Worm (Caenorhabditis elegans) whole organism, L4 larva: ENCODE results near the gene Y41E3.6.

ENCODE experiments used
- ama-1 ChIP-seq: fragments of 150-350 bp; optimal IDR thresholded peaks from 2 replicates; lab custom pipeline; 2014; ENCODE audit warnings: inconsistent platforms, mixed read lengths
- ceh-82 ChIP-seq: sonication (generic microtip); optimal IDR thresholded peaks from 2 replicates; lab custom pipeline; 2017; ENCODE audit warnings: missing biosample characterization, missing genetic modification characterization
- duxl-1 ChIP-seq: sonication (generic microtip); optimal IDR thresholded peaks from 2 replicates; lab custom pipeline; 2016; ENCODE audit warnings: mild to moderate bottlenecking, missing genetic modification characterization, moderate library complexity, missing compliant biosample characterization; ENCODE audit not compliant: poor library complexity
- nhr-237 ChIP-seq: sonication (generic microtip); optimal IDR thresholded peaks from 2 replicates; lab custom pipeline; 2017; ENCODE audit warnings: missing biosample characterization, missing genetic modification characterization
- nhr-76 ChIP-seq: fragments of 150-350 bp; optimal IDR thresholded peaks from 2 replicates; lab custom pipeline; 2014; ENCODE audit warnings: missing biosample characterization, missing genetic modification characterization
- pha-4 ChIP-seq, 2 experiments: fragments of 150-350 bp in 1 of 2; fragments of 200-800 bp in 1 of 2; sonication (Bioruptor generic) in 1 of 2; IDR thresholded peaks in 1 of 2; optimal IDR thresholded peaks in 1 of 2; 2 replicates each; pipeline versions ENCODE4 v1.3.6 to Lab custom; 2014 to 2022; ENCODE audit warnings: missing genetic modification characterization in 2 of 2, missing genetic modification reagents in 2 of 2, missing biosample characterization in 1 of 2, missing compliant biosample characterization in 1 of 2
- snpc-4 ChIP-seq: fragments of 150-350 bp; optimal IDR thresholded peaks from 2 replicates; lab custom pipeline; 2014; ENCODE audit warnings: missing biosample characterization, missing genetic modification characterization
- unc-39 ChIP-seq: sonication (generic microtip); optimal IDR thresholded peaks from 2 replicates; lab custom pipeline; 2017; ENCODE audit warnings: missing biosample characterization, missing genetic modification characterization

- no peak for TF ChIP-seq unc-39 (tag; lab: Kevin White, UChicago)
- no peak for TF ChIP-seq ama-1 (lab: Kevin White, UChicago)
- TF ChIP-seq snpc-4 (tag; lab: Kevin White, UChicago) = no peak
- TF ChIP-seq nhr-237 (tag; lab: Kevin White, UChicago) = no peak
- TF ChIP-seq pha-4 (GFP tag; IDR thresholded peaks at IDR 0.05; lab: Robert Waterston, UW) = no peak
- no peak for TF ChIP-seq pha-4 (tag; optimal IDR thresholded peaks at IDR 0.05; lab: Kevin White, UChicago)
- no peak for TF ChIP-seq duxl-1 (tag; lab: Kevin White, UChicago)
- TF ChIP-seq nhr-76 (tag; lab: Kevin White, UChicago) = no peak
- TF ChIP-seq ceh-82 = no peak
These were observed 20.7 kb downstream of the Y41E3.6 start for ce11 chrIV:15027334-15027733.
